Fruit fly (Drosophila melanogaster): ENCODE results near the gene CG3473.

Gene CG3473

DNA sequence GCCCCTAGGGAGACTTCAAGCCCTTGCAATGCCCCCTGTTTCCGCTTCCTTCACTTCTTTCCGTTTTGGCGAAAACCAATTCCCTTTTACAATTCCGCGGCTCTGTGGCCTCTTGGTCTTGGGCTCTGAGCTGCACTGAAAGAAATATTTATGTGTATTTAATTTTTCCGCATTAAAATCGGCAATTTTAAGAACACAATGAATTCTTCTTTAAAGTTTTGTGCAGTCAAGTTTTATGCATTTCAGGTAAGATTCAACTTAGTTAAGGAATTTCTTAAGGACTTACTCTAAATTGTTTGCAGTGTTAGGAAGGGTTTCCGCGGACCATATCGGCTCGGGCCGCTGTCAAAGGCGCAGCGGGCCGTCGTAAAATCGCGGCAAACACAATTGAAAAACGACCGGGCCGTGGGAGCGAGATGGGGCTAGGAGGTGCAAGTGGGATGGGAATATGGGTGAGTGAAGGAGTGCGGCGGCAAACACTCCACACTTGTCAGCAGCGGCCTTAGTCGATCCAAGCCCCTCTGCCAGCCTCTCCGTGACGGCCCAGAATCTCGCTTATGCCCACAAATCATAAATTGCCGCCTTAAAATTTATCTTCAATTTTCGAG is 11.3 kb downstream of the CG3473 start (continued):
- TF ChIP-seq CG8388 (GFP tag; optimal IDR thresholded peaks at IDR 0.05) (peak; percentile 68), NC2α (GFP tag; optimal IDR thresholded peaks at IDR 0.05) (peak; percentile 17), CG17328 (GFP tag; IDR thresholded peaks at IDR 0.05) (peak; percentile 84), MTF-1 (GFP tag; optimal IDR thresholded peaks at IDR 0.05; ENCODE audit: borderline replicate concordance) (peak; percentile 45), CG11456 (GFP tag; IDR thresholded peaks at IDR 0.05) (no peak), wek (GFP tag; optimal IDR thresholded peaks at IDR 0.05) (no peak), CG17385 (GFP tag; optimal IDR thresholded peaks at IDR 0.05) (peak; percentile 21), CG3838 (GFP tag; optimal IDR thresholded peaks at IDR 0.05) (peak; percentile 33), toy (GFP tag; IDR thresholded peaks at IDR 0.05) (no peak), fd64A (GFP tag; optimal IDR thresholded peaks at IDR 0.05) (peak; percentile 12), CG9437 (GFP tag; optimal IDR thresholded peaks at IDR 0.05) (no peak), CG7556 (GFP tag; optimal IDR thresholded peaks at IDR 0.05) (peak; percentile 71), CG12942 (GFP tag; optimal IDR thresholded peaks at IDR 0.05) (peak; percentile 36), corto (GFP tag; optimal IDR thresholded peaks at IDR 0.05) (peak; percentile 93), Ptx1 (GFP tag; IDR thresholded peaks at IDR 0.05) (peak; percentile 63), sim (GFP tag; IDR thresholded peaks at IDR 0.05) (0 out of 2 replicates have a peak, but pooled peaks have one; percentile 31), Optix (GFP tag; IDR thresholded peaks at IDR 0.05) (no peak), al (GFP tag; IDR thresholded peaks at IDR 0.05) (no peak), CG2116 (GFP tag; optimal IDR thresholded peaks at IDR 0.05) (peak; percentile 3), en (GFP tag; optimal IDR thresholded peaks at IDR 0.05) (peak; percentile 57), wor (GFP tag; IDR thresholded peaks at IDR 0.05) (no peak), Neu2 (GFP tag; optimal IDR thresholded peaks at IDR 0.05; ENCODE audit: borderline replicate concordance) (peak; percentile 51), slou (GFP tag; optimal IDR thresholded peaks at IDR 0.05) (no peak), Dbx (GFP tag; IDR thresholded peaks at IDR 0.05) (no peak), tll (GFP tag; optimal IDR thresholded peaks at IDR 0.05) (peak in 1 of 2 experiments; percentile 8), CG16815 (GFP tag; optimal IDR thresholded peaks at IDR 0.05) (peak; percentile 67), onecut (GFP tag; IDR thresholded peaks at IDR 0.05) (peak; percentile 27), Oaz (GFP tag; IDR thresholded peaks at IDR 0.05) (no peak), CG3065 (GFP tag; optimal IDR thresholded peaks at IDR 0.05) (peak; percentile 25), dm (GFP tag; optimal IDR thresholded peaks at IDR 0.05) (peak; percentile 14), CG16813 (GFP tag; IDR thresholded peaks at IDR 0.05; ENCODE audit: partially characterized antibody) (no peak), slp2 (GFP tag; optimal IDR thresholded peaks at IDR 0.05) (peak; percentile 47), C15 (GFP tag; IDR thresholded peaks at IDR 0.05) (no peak), CG8478 (optimal IDR thresholded peaks at IDR 0.05) (no peak), sens (GFP tag) (peak; percentile 79), croc (GFP tag; conservative IDR thresholded peaks at IDR 0.05) (peak; percentile 50), maf-S (GFP tag; optimal IDR thresholded peaks at IDR 0.05) (peak; percentile 35), Doc2 (GFP tag; IDR thresholded peaks at IDR 0.05) (no peak), prd (optimal IDR thresholded peaks at IDR 0.05) (no peak), prd (GFP tag; IDR thresholded peaks at IDR 0.05) (peak; percentile 84), HLHmδ (GFP tag; optimal IDR thresholded peaks at IDR 0.05) (no peak), Nf-YA (GFP tag; IDR thresholded peaks at IDR 0.05) (peak; percentile 49; the same call in 1 of the 2 replicates), Gug (GFP tag; IDR thresholded peaks at IDR 0.05) (peak; percentile 14; the same call in 1 of the 4 replicates), Opbp (GFP tag; IDR thresholded peaks at IDR 0.05; ENCODE audit: partially characterized antibody) (no peak), crp (GFP tag; optimal IDR thresholded peaks at IDR 0.05) (no peak), CG3847 (GFP tag; IDR thresholded peaks at IDR 0.05) (no peak), kah (GFP tag; optimal IDR thresholded peaks at IDR 0.05) (no peak), HLH3B (GFP tag; IDR thresholded peaks at IDR 0.05) (0 out of 2 replicates have a peak, but pooled peaks have one; percentile 45), Sry-δ (GFP tag; optimal IDR thresholded peaks at IDR 0.05) (peak; percentile 32), CG6254 (GFP tag; optimal IDR thresholded peaks at IDR 0.05) (peak; percentile 75), Antp (GFP tag; optimal IDR thresholded peaks at IDR 0.05) (peak; percentile 14)

All from whole organism, embryonic.